Fruit fly (Drosophila melanogaster) whole organism: Measurements from ENCODE around the gene Orc5.

ENCODE experiments used
- CG8478 ChIP-seq: fragments of >200 bp; optimal IDR thresholded peaks from 2 replicates; lab custom pipeline; 2018; ENCODE audit warnings: inconsistent platforms
- Dll ChIP-seq: fragments of >200 bp; optimal IDR thresholded peaks from 2 replicates; lab custom pipeline; 2017
- EcR ChIP-seq, 2 experiments: fragments of >200 bp; optimal IDR thresholded peaks; 2 replicates each; lab custom pipeline; 2017; ENCODE audit warnings: missing biosample characterization in 2 of 2, missing genetic modification characterization in 2 of 2, missing genetic modification reagents in 2 of 2
- pan ChIP-seq: fragments of >200 bp; optimal IDR thresholded peaks from 2 replicates; lab custom pipeline; 2017
- psq ChIP-seq: fragments of >200 bp; optimal IDR thresholded peaks from 2 replicates; lab custom pipeline; 2017
- usp ChIP-seq: fragments of >200 bp; optimal IDR thresholded peaks from 2 replicates; lab custom pipeline; 2017; ENCODE audit warnings: missing biosample characterization, missing genetic modification characterization, mixed read lengths

- TF ChIP-seq CG8478 (lab: Kevin White, UChicago) (no peak), pan (lab: Kevin White, UChicago) (no peak), EcR (GFP tag; optimal IDR thresholded peaks at IDR 0.05; lab: Kevin White, UChicago) (no peak), Dll (no peak), psq (no peak), usp (no peak)
Measured at dm6 chr2L:13837579-13837978, 7.9 kb downstream of the Orc5 start.
